Worm (Caenorhabditis elegans) whole organism, L1 larva: ENCODE measurements around the gene nhr-21.

Experiments
- C04F5.9 ChIP-seq: sonication (generic microtip); optimal IDR thresholded peaks from 2 replicates; lab custom pipeline; 2016; ENCODE audit warnings: missing genetic modification characterization, missing compliant biosample characterization
- C16A3.4 ChIP-seq: fragments of 150-350 bp; optimal IDR thresholded peaks from 2 replicates; lab custom pipeline; 2014; ENCODE audit warnings: missing biosample characterization, missing genetic modification characterization
- aly-2 ChIP-seq: fragments of 150-350 bp; optimal IDR thresholded peaks from 2 replicates; lab custom pipeline; 2014; ENCODE audit warnings: missing biosample characterization, missing genetic modification characterization
- ama-1 ChIP-seq: fragments of 150-350 bp; optimal IDR thresholded peaks from 2 replicates; lab custom pipeline; 2014
- blmp-1 ChIP-seq: fragments of 150-350 bp; optimal IDR thresholded peaks from 2 replicates; lab custom pipeline; 2014; ENCODE audit warnings: missing biosample characterization, missing genetic modification characterization
- ceh-63 ChIP-seq: fragments of 200-800 bp; sonication (Bioruptor generic); optimal IDR thresholded peaks from 2 replicates; lab custom pipeline; 2018; ENCODE audit warnings: mild to moderate bottlenecking, missing genetic modification characterization, missing compliant biosample characterization
- ceh-8 ChIP-seq: fragments of 200-800 bp; sonication (Bioruptor generic); optimal IDR thresholded peaks from 2 replicates; lab custom pipeline; 2018; ENCODE audit warnings: mild to moderate bottlenecking, missing genetic modification characterization, moderate library complexity, missing compliant biosample characterization
- ces-1 ChIP-seq: fragments of 150-350 bp; optimal IDR thresholded peaks from 2 replicates; lab custom pipeline; 2014; ENCODE audit warnings: missing biosample characterization, missing genetic modification reagents, missing genetic modification characterization
- dsc-1 ChIP-seq: sonication (generic microtip); optimal IDR thresholded peaks from 2 replicates; lab custom pipeline; 2016; ENCODE audit warnings: mild to moderate bottlenecking, missing genetic modification characterization, missing compliant biosample characterization
- efl-1 ChIP-seq, 4 experiments: fragments of 150-350 bp; optimal IDR thresholded peaks in 3 of 4; peaks in 1 of 4; 1 replicate in 1 of 4; 2 replicates in 3 of 4; lab custom pipeline; 2014; ENCODE audit warnings: missing biosample characterization in 2 of 4, missing genetic modification characterization in 2 of 4, missing genetic modification reagents in 2 of 4
- elt-2 ChIP-seq: sonication (generic microtip); optimal IDR thresholded peaks from 2 replicates; lab custom pipeline; 2016; ENCODE audit warnings: missing genetic modification characterization, mild to moderate bottlenecking, inconsistent platforms, missing compliant biosample characterization, missing genetic modification reagents
- ets-5 ChIP-seq: fragments of 200-800 bp; sonication (Bioruptor generic); IDR thresholded peaks from 2 replicates; pipeline ENCODE4 v1.3.6; 2022; ENCODE audit warnings: missing genetic modification characterization, missing compliant biosample characterization
- fkh-10 ChIP-seq: sonication (generic microtip); optimal IDR thresholded peaks from 2 replicates; lab custom pipeline; 2017; ENCODE audit warnings: missing biosample characterization, missing genetic modification reagents, missing genetic modification characterization
- hlh-17 ChIP-seq: fragments of 200-800 bp; sonication (Bioruptor generic); optimal IDR thresholded peaks from 2 replicates; lab custom pipeline; 2018; ENCODE audit warnings: missing genetic modification characterization, mild to moderate bottlenecking, missing compliant biosample characterization, moderate library complexity, borderline replicate concordance
- hpl-2 ChIP-seq: fragments of 150-350 bp; optimal IDR thresholded peaks from 2 replicates; lab custom pipeline; 2014; ENCODE audit warnings: missing biosample characterization, missing genetic modification reagents, missing genetic modification characterization
- lin-13 ChIP-seq: fragments of 150-350 bp; optimal IDR thresholded peaks from 2 replicates; lab custom pipeline; 2014; ENCODE audit warnings: missing biosample characterization, missing genetic modification reagents, missing genetic modification characterization
- lin-14 ChIP-seq: fragments of 200-800 bp; sonication (Bioruptor generic); optimal IDR thresholded peaks from 2 replicates; lab custom pipeline; 2018; ENCODE audit warnings: mild to moderate bottlenecking, missing genetic modification characterization, moderate library complexity, missing compliant biosample characterization
- lin-15B ChIP-seq: fragments of 150-350 bp; sonication (generic microtip); optimal IDR thresholded peaks from 3 replicates; lab custom pipeline; 2014; ENCODE audit warnings: missing biosample characterization, missing genetic modification characterization
- lin-35 ChIP-seq, 2 experiments: fragments of 150-350 bp; optimal IDR thresholded peaks; 2 replicates each; lab custom pipeline; 2014; ENCODE audit warnings: missing biosample characterization in 2 of 2, missing genetic modification characterization in 2 of 2, missing genetic modification reagents in 2 of 2
- lir-3 ChIP-seq: sonication (generic microtip); optimal IDR thresholded peaks from 2 replicates; lab custom pipeline; 2016; ENCODE audit warnings: mild to moderate bottlenecking, missing genetic modification characterization, moderate library complexity, missing compliant biosample characterization; ENCODE audit not compliant: poor library complexity
- lsy-2 ChIP-seq, 2 experiments: fragments of 150-350 bp; optimal IDR thresholded peaks; 2 replicates each; lab custom pipeline; 2014; ENCODE audit warnings: missing biosample characterization in 2 of 2, missing genetic modification characterization in 2 of 2
- mab-9 ChIP-seq: fragments of 200-800 bp; sonication (Bioruptor generic); IDR thresholded peaks from 2 replicates; pipeline ENCODE4 v1.3.6; 2022; ENCODE audit warnings: missing genetic modification reagents, missing genetic modification characterization, missing compliant biosample characterization
- mdl-1 ChIP-seq, 2 experiments: fragments of 150-350 bp; optimal IDR thresholded peaks; 2 replicates each; lab custom pipeline; 2014 to 2017; ENCODE audit warnings: missing biosample characterization in 2 of 2, missing genetic modification characterization in 2 of 2, inconsistent platforms in 1 of 2
- mep-1 ChIP-seq: fragments of 150-350 bp; optimal IDR thresholded peaks from 2 replicates; lab custom pipeline; 2014; ENCODE audit warnings: missing biosample characterization, missing genetic modification characterization
- nhr-12 ChIP-seq: sonication (generic microtip); optimal IDR thresholded peaks from 2 replicates; lab custom pipeline; 2017; ENCODE audit warnings: missing biosample characterization, missing genetic modification characterization
- nhr-237 ChIP-seq: fragments of 150-350 bp; optimal IDR thresholded peaks from 2 replicates; lab custom pipeline; 2014; ENCODE audit warnings: missing biosample characterization, missing genetic modification characterization
- nhr-28 ChIP-seq: fragments of 150-350 bp; optimal IDR thresholded peaks from 2 replicates; lab custom pipeline; 2014; ENCODE audit warnings: missing biosample characterization, missing genetic modification characterization
- nhr-71 ChIP-seq: sonication (generic microtip); optimal IDR thresholded peaks from 2 replicates; lab custom pipeline; 2016; ENCODE audit warnings: mild to moderate bottlenecking, missing genetic modification characterization, moderate library complexity, missing compliant biosample characterization
- nhr-76 ChIP-seq: sonication (generic microtip); optimal IDR thresholded peaks from 2 replicates; lab custom pipeline; 2017; ENCODE audit warnings: missing biosample characterization, missing genetic modification characterization
- nhr-77 ChIP-seq: fragments of 150-350 bp; optimal IDR thresholded peaks from 2 replicates; lab custom pipeline; 2014; ENCODE audit warnings: missing biosample characterization, missing genetic modification characterization
- nhr-84 ChIP-seq: sonication (generic microtip); optimal IDR thresholded peaks from 2 replicates; lab custom pipeline; 2017; ENCODE audit warnings: missing biosample characterization, missing genetic modification characterization
- nhr-90 ChIP-seq: sonication (generic microtip); optimal IDR thresholded peaks from 2 replicates; lab custom pipeline; 2016; ENCODE audit warnings: mild to moderate bottlenecking, missing genetic modification characterization, missing compliant biosample characterization; ENCODE audit not compliant: poor library complexity
- pag-3 ChIP-seq: sonication (generic microtip); optimal IDR thresholded peaks from 2 replicates; lab custom pipeline; 2017; ENCODE audit warnings: missing genetic modification characterization, mild to moderate bottlenecking, missing compliant biosample characterization, antibody characterized with exemption, borderline replicate concordance; ENCODE audit not compliant: insufficient read depth
- pqm-1 ChIP-seq: sonication (generic microtip); optimal IDR thresholded peaks from 3 replicates; lab custom pipeline; 2017; ENCODE audit warnings: missing biosample characterization, missing genetic modification characterization
- rnt-1 ChIP-seq: sonication (generic microtip); optimal IDR thresholded peaks from 2 replicates; lab custom pipeline; 2016; ENCODE audit warnings: mild to moderate bottlenecking, missing genetic modification characterization, moderate library complexity, missing compliant biosample characterization
- skn-1 ChIP-seq: fragments of 150-350 bp; optimal IDR thresholded peaks from 2 replicates; lab custom pipeline; 2014; ENCODE audit warnings: missing biosample characterization, missing genetic modification characterization
- snu-23 ChIP-seq: sonication (generic microtip); optimal IDR thresholded peaks from 2 replicates; lab custom pipeline; 2016; ENCODE audit warnings: missing genetic modification characterization, missing compliant biosample characterization
- swsn-7 ChIP-seq: sonication (generic microtip); optimal IDR thresholded peaks from 2 replicates; lab custom pipeline; 2016; ENCODE audit warnings: missing genetic modification characterization, missing compliant biosample characterization
- tbx-2 ChIP-seq: sonication (generic microtip); optimal IDR thresholded peaks from 2 replicates; lab custom pipeline; 2016; ENCODE audit warnings: missing genetic modification characterization, missing compliant biosample characterization
- unc-130 ChIP-seq: fragments of 150-350 bp; optimal IDR thresholded peaks from 2 replicates; lab custom pipeline; 2017; ENCODE audit warnings: missing biosample characterization, missing genetic modification characterization, inconsistent platforms
- unc-62 ChIP-seq: fragments of 150-350 bp; optimal IDR thresholded peaks from 2 replicates; lab custom pipeline; 2014; ENCODE audit warnings: missing biosample characterization, missing genetic modification reagents, missing genetic modification characterization
- vab-15 ChIP-seq: sonication (generic microtip); optimal IDR thresholded peaks from 2 replicates; lab custom pipeline; 2017; ENCODE audit warnings: missing genotype, mild to moderate bottlenecking, missing genetic modification characterization, missing compliant biosample characterization
- xbp-1 ChIP-seq: sonication (generic microtip); optimal IDR thresholded peaks from 2 replicates; lab custom pipeline; 2016; ENCODE audit warnings: missing genetic modification characterization, missing compliant biosample characterization
- zip-4 ChIP-seq: fragments of 200-800 bp; sonication (Bioruptor generic); optimal IDR thresholded peaks from 2 replicates; lab custom pipeline; 2018; ENCODE audit warnings: mild to moderate bottlenecking, missing genetic modification characterization, moderate library complexity, missing compliant biosample characterization
- ztf-11 ChIP-seq, 2 experiments: sonication (generic microtip); optimal IDR thresholded peaks; 2 replicates each; lab custom pipeline; 2016 to 2017; ENCODE audit warnings: missing genetic modification characterization in 2 of 2, missing biosample characterization in 1 of 2, missing compliant biosample characterization in 1 of 2
- ztf-4 ChIP-seq: fragments of 150-350 bp; optimal IDR thresholded peaks from 2 replicates; lab custom pipeline; 2014; ENCODE audit warnings: missing biosample characterization, missing genetic modification characterization

Gene nhr-21

DNA sequence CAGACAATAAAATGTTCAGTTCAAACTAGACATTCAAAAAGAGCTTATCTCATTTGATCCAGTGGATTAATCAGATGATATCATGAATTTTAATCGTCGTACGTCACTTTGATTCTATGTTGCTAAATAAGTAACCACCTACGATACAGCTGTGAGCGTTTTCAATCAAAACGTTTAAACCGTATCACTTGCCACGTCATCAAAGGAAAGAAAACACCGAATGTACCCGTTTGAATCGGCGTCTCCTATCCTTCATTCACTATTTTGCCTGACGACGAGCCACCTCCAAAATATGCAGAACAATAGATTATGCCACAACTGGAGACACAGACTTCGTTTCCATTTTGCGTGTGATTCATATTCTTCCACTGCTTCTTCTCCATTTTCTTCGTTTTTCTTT lies 6.8 kb downstream of the nhr-21 start:
- TF ChIP-seq blmp-1 (tag; lab: Kevin White, UChicago) (no peak), ceh-63 (GFP tag; lab: Kevin White, UChicago) (no peak), ztf-11 (tag; optimal IDR thresholded peaks at IDR 0.05; lab: Kevin White, UChicago) (no peak), ets-5 (GFP tag; lab: Robert Waterston, UW) (no peak), ztf-4 (no peak), mep-1 (tag; lab: Kevin White, UChicago) (no peak), lin-13 (no peak), fkh-10 (GFP tag; lab: Kevin White, UChicago) (no peak), zip-4 (GFP tag; lab: Kevin White, UChicago) (peak; percentile 9), rnt-1 (tag; lab: Kevin White, UChicago) (no peak), unc-130 (tag; lab: Kevin White, UChicago) (no peak), nhr-71 (tag; lab: Kevin White, UChicago) (no peak), swsn-7 (no peak), vab-15 (no peak), dsc-1 (peak; percentile 22), lin-14 (GFP tag; lab: Kevin White, UChicago) (no peak), lir-3 (tag; lab: Kevin White, UChicago) (no peak), nhr-237 (tag; lab: Kevin White, UChicago) (no peak), nhr-12 (no peak), pqm-1 (tag; lab: Kevin White, UChicago) (no peak), skn-1 (tag; lab: Kevin White, UChicago) (no peak), nhr-84 (peak; percentile 34), pag-3 (no peak), lin-35 (GFP tag; optimal IDR thresholded peaks at IDR 0.05; lab: Kevin White, UChicago) (no peak), aly-2 (no peak), ceh-8 (GFP tag; lab: Kevin White, UChicago) (no peak)

DNA sequence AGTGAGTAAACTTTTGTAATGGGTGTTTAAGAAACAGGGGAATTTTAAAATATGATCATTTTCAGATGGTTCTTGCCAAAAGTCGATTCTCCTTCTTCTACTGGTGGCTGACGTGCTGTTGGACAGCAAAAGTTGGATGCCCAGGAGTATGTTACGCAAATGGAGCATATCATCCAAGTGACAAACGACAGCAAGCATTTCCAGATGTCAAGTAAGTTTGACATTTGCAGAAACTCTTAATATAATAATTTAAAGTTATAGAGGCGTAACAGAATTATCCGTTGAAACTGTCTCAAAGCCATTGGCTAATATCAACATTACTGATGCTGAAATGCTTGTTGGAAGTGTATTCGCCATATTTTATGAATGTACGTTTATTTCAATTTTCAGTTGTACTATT lies 9.0 kb downstream of the nhr-21 start:
- TF ChIP-seq nhr-77 (tag; lab: Kevin White, UChicago): no peak
- TF ChIP-seq efl-1 (optimal IDR thresholded peaks at IDR 0.05; lab: Kevin White, UChicago): no peak
- TF ChIP-seq efl-1 (GFP tag; optimal IDR thresholded peaks at IDR 0.05 in 1 of 2; lab: Kevin White, UChicago): peak in 1 of 2 experiments; percentile 80

DNA sequence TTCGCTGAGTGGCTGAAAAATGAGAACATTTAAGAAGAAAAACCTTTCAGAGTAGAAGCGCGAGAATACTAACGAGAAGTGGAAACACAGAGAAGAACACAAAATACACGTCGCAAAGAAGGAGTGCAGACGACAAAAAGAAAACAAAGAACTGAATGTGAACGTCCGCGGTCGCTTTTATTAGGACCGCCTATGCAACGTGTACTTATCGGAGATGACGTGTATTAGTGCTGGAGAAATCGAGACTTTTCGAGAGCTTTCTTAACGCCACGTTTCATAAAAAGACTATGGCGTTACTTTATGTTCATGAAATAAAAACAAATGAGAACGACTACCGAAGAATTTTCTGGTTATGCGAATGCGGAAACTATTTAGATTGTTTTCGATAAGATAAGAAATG lies 13.5 kb downstream of the nhr-21 start, which contains the start of gene hsp-4:
Gene hsp-4 (minus strand): TSS at position 139 of the 400 bp plus-strand sequence.
- TF ChIP-seq elt-2 (tag; lab: Kevin White, UChicago): no peak
- TF ChIP-seq ama-1: no peak
- TF ChIP-seq mep-1 (tag; lab: Kevin White, UChicago): peak; percentile 24
- peak; percentile 23 for TF ChIP-seq lin-14 (GFP tag; lab: Kevin White, UChicago)
- TF ChIP-seq mab-9 (GFP tag; lab: Robert Waterston, UW): no peak
- TF ChIP-seq snu-23 (GFP tag; lab: Kevin White, UChicago): no peak
- no peak for TF ChIP-seq ces-1 (GFP tag; lab: Kevin White, UChicago)
- no peak for TF ChIP-seq ztf-11 (tag; optimal IDR thresholded peaks at IDR 0.05; lab: Kevin White, UChicago)
- TF ChIP-seq lin-13: no peak
- no peak for TF ChIP-seq hpl-2 (GFP tag; lab: Kevin White, UChicago)
- peak; percentile 100 for TF ChIP-seq xbp-1 (tag; lab: Kevin White, UChicago)
- TF ChIP-seq lsy-2 (tag; optimal IDR thresholded peaks at IDR 0.05; lab: Kevin White, UChicago): no peak
- TF ChIP-seq tbx-2: no peak
- no peak for TF ChIP-seq lin-15B (tag; lab: Kevin White, UChicago)
- peak; percentile 79 for TF ChIP-seq blmp-1 (tag; lab: Kevin White, UChicago)
- no peak for TF ChIP-seq mdl-1 (tag; optimal IDR thresholded peaks at IDR 0.05; lab: Kevin White, UChicago)
- no peak for TF ChIP-seq C04F5.9 (tag; lab: Kevin White, UChicago)
- no peak for TF ChIP-seq nhr-28
- no peak for TF ChIP-seq unc-62 (GFP tag; lab: Kevin White, UChicago)
- TF ChIP-seq nhr-76 (tag; lab: Kevin White, UChicago): no peak
- no peak for TF ChIP-seq zip-4 (GFP tag; lab: Kevin White, UChicago)
- TF ChIP-seq hlh-17 (GFP tag; lab: Kevin White, UChicago): no peak
- no peak for TF ChIP-seq nhr-90 (tag; lab: Kevin White, UChicago)
- no peak for TF ChIP-seq C16A3.4 (tag; lab: Kevin White, UChicago)
